Fruit fly (Drosophila melanogaster): ENCODE measurements around the gene CG7542.
A peak's percentile ranks its signal among the peaks of the same experiment; 100 is the strongest.

CG7542 gene

dm6 chr3L:17502235-17502634, 47.4 kb upstream of the CG7542 start (continued):
- TF ChIP-seq lz (GFP tag; optimal IDR thresholded peaks at IDR 0.05) (peak; percentile 88), net (GFP tag; optimal IDR thresholded peaks at IDR 0.05) (peak; percentile 56), Eip78C (GFP tag) (peak; percentile 90), CG8632 (GFP tag; optimal IDR thresholded peaks at IDR 0.05) (peak; percentile 65), Eip93F (GFP tag; optimal IDR thresholded peaks at IDR 0.05) (peak; percentile 55), CG32006 (GFP tag; optimal IDR thresholded peaks at IDR 0.05) (peak; percentile 38), topi (GFP tag; optimal IDR thresholded peaks at IDR 0.05) (peak; percentile 85), salr (GFP tag; optimal IDR thresholded peaks at IDR 0.05) (peak in 1 of 2 experiments; percentile 13), esn (GFP tag; optimal IDR thresholded peaks at IDR 0.05) (peak; percentile 90), acj6 (GFP tag; optimal IDR thresholded peaks at IDR 0.05) (peak; percentile 75), Met (GFP tag; optimal IDR thresholded peaks at IDR 0.05) (peak; percentile 90), CG11902 (GFP tag; optimal IDR thresholded peaks at IDR 0.05) (peak; percentile 51), Hr39 (GFP tag; optimal IDR thresholded peaks at IDR 0.05) (peak; percentile 89), CG6276 (GFP tag; optimal IDR thresholded peaks at IDR 0.05) (no peak), Eip75B (GFP tag; optimal IDR thresholded peaks at IDR 0.05) (peak; percentile 80), CG15336 (GFP tag; IDR thresholded peaks at IDR 0.05) (peak; percentile 71)

dm6 chr3L:17504538-17504937, 45.1 kb upstream of the CG7542 start:
- no peak for TF ChIP-seq CG34406 (GFP tag; optimal IDR thresholded peaks at IDR 0.05)
- TF ChIP-seq CG11294 (GFP tag; IDR thresholded peaks at IDR 0.05): no peak
- no peak for TF ChIP-seq CG11762 (GFP tag; optimal IDR thresholded peaks at IDR 0.05; ENCODE audit: insufficient read depth)
- TF ChIP-seq OdsH (GFP tag; optimal IDR thresholded peaks at IDR 0.05): peak; percentile 11
- TF ChIP-seq vri (GFP tag; optimal IDR thresholded peaks at IDR 0.05): no peak
- no peak for TF ChIP-seq Blimp-1 (GFP tag; optimal IDR thresholded peaks at IDR 0.05)
- TF ChIP-seq Smox (GFP tag; optimal IDR thresholded peaks at IDR 0.05): no peak
- peak; percentile 61 for TF ChIP-seq CG15336 (GFP tag; IDR thresholded peaks at IDR 0.05)
- TF ChIP-seq CG1621 (tag; optimal IDR thresholded peaks at IDR 0.05): no peak
- TF ChIP-seq Hr38 (GFP tag; optimal IDR thresholded peaks at IDR 0.05): no peak
- no peak for TF ChIP-seq Sox15 (GFP tag; optimal IDR thresholded peaks at IDR 0.05)
- TF ChIP-seq eg (GFP tag; IDR thresholded peaks at IDR 0.05): peak; percentile 58
- peak; percentile 29 for TF ChIP-seq CG32006 (GFP tag; optimal IDR thresholded peaks at IDR 0.05)
- peak; percentile 15 for TF ChIP-seq CG3919 (GFP tag; optimal IDR thresholded peaks at IDR 0.05)
- no peak for TF ChIP-seq dac (GFP tag; optimal IDR thresholded peaks at IDR 0.05)
- TF ChIP-seq Ets21C (GFP tag; optimal IDR thresholded peaks at IDR 0.05): no peak
- TF ChIP-seq Gug (GFP tag; IDR thresholded peaks at IDR 0.05): peak; percentile 15; the same call in 1 of the 2 replicates
- TF ChIP-seq Hr4 (GFP tag; optimal IDR thresholded peaks at IDR 0.05): peak; percentile 16
- TF ChIP-seq CG11902 (GFP tag; optimal IDR thresholded peaks at IDR 0.05): no peak
- TF ChIP-seq fd85E (GFP tag; optimal IDR thresholded peaks at IDR 0.05): no peak
- TF ChIP-seq CG31627 (GFP tag; optimal IDR thresholded peaks at IDR 0.05): no peak
- TF ChIP-seq CG6276 (GFP tag; optimal IDR thresholded peaks at IDR 0.05): peak; percentile 13
- peak; percentile 58; the same call in 2 of the 3 replicates for TF ChIP-seq CG8119 (GFP tag; IDR thresholded peaks at IDR 0.05)
- no peak for TF ChIP-seq fkh (GFP tag; optimal IDR thresholded peaks at IDR 0.05)
- TF ChIP-seq salr (GFP tag; optimal IDR thresholded peaks at IDR 0.05): peak in 1 of 2 experiments; percentile 51
- TF ChIP-seq CG10631 (GFP tag; optimal IDR thresholded peaks at IDR 0.05): peak; percentile 62
- no peak for TF ChIP-seq svp (GFP tag)
- TF ChIP-seq CG4318 (GFP tag; optimal IDR thresholded peaks at IDR 0.05): no peak
- peak; percentile 71 for TF ChIP-seq Eip78C (GFP tag)
- no peak for TF ChIP-seq net (GFP tag; optimal IDR thresholded peaks at IDR 0.05)
- TF ChIP-seq Eip75B (GFP tag; optimal IDR thresholded peaks at IDR 0.05): peak; percentile 38
- peak; percentile 36 for TF ChIP-seq pdm3 (GFP tag; optimal IDR thresholded peaks at IDR 0.05)
- TF ChIP-seq CG6808 (GFP tag; optimal IDR thresholded peaks at IDR 0.05): no peak
- TF ChIP-seq CG8319 (GFP tag; optimal IDR thresholded peaks at IDR 0.05): no peak
- no peak for TF ChIP-seq cyc (GFP tag; optimal IDR thresholded peaks at IDR 0.05)
- TF ChIP-seq esn (GFP tag; optimal IDR thresholded peaks at IDR 0.05): no peak
- no peak for TF ChIP-seq topi (GFP tag; optimal IDR thresholded peaks at IDR 0.05)
- peak; percentile 11 for TF ChIP-seq acj6 (GFP tag; optimal IDR thresholded peaks at IDR 0.05)
- TF ChIP-seq lz (GFP tag; optimal IDR thresholded peaks at IDR 0.05): no peak
- TF ChIP-seq CG6792 (GFP tag; optimal IDR thresholded peaks at IDR 0.05): no peak
- TF ChIP-seq fd59A (GFP tag; optimal IDR thresholded peaks at IDR 0.05): no peak
- TF ChIP-seq Sox14 (GFP tag; optimal IDR thresholded peaks at IDR 0.05): peak; percentile 40
- no peak for TF ChIP-seq CG9139 (GFP tag; optimal IDR thresholded peaks at IDR 0.05)
- TF ChIP-seq CG7368 (GFP tag; optimal IDR thresholded peaks at IDR 0.05): no peak
- no peak for TF ChIP-seq CG3032 (tag; optimal IDR thresholded peaks at IDR 0.05)
